Worm (Caenorhabditis elegans): ENCODE measurements around the gene lhfp-4.
A peak's percentile ranks its signal among the peaks of the same experiment; 100 is the strongest.

lhfp-4 gene

DNA sequence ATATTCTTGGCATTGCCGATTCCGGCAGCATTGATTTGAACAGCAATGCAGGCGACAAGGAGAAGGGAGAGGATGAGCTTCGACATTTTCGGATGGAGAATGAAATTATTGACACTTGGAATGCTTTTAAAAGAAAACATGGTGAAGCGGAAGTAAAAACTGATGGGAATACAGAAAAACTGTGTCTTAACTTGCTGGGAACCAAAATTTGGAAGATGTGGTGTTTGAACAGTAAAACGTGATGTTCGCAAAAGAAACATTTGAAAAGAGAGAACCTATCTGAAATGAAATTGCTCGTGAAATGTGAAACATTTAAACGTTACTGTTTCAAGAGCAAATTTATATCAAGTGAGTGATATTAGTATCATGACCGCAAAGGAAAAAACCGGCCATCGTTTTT lies 10.7 kb upstream of the lhfp-4 start, which contains the start of gene F26D10.13:
TSS of gene F26D10.13 (minus strand) at position 101 of the 400 bp plus-strand sequence.
- TF ChIP-seq hnd-1 (tag; optimal IDR thresholded peaks at IDR 0.05) (no peak), pes-1 (GFP tag; IDR thresholded peaks at IDR 0.05) (no peak), flt-1 (GFP tag; IDR thresholded peaks at IDR 0.05) (no peak), tra-4 (tag; optimal IDR thresholded peaks at IDR 0.05) (no peak), ets-7 (tag; optimal IDR thresholded peaks at IDR 0.05) (no peak), ceh-36 (tag; optimal IDR thresholded peaks at IDR 0.05) (no peak), sea-1 (GFP tag; conservative IDR thresholded peaks at IDR 0.05) (no peak), scrt-1 (GFP tag; IDR thresholded peaks at IDR 0.05) (no peak), ceh-13 (GFP tag; optimal IDR thresholded peaks at IDR 0.05) (no peak), hmg-4 (GFP tag; optimal IDR thresholded peaks at IDR 0.05) (no peak)

DNA sequence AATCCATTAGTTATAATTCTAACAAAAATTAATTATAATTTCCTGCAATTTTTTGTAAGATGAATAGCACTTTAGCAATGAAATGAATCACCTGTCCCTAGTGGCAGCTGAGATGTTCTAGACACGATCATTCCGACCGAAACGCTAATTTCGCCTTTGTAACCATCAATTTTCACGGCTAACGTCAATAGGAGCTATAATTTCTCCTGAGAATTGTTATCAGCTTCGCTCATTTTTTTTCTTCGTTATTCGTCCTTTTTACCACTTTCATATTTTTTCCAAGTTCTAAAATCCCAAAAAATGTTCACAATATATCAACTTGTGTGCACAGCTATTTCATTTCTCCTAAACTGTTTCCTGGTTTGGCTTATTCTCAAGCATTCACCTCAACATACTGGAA lies 10.1 kb upstream of the lhfp-4 start, which contains the start of gene str-187:
TSS of gene str-187 (plus strand) at position 301 of the 400 bp plus-strand sequence.
- TF ChIP-seq tra-4 (tag; optimal IDR thresholded peaks at IDR 0.05) (no peak), ama-1 (optimal IDR thresholded peaks at IDR 0.05) (no peak), ceh-36 (tag; optimal IDR thresholded peaks at IDR 0.05) (no peak), sea-1 (GFP tag; conservative IDR thresholded peaks at IDR 0.05) (no peak), ceh-13 (GFP tag; optimal IDR thresholded peaks at IDR 0.05) (no peak), pes-1 (GFP tag; IDR thresholded peaks at IDR 0.05) (no peak), ets-7 (tag; optimal IDR thresholded peaks at IDR 0.05) (no peak), aly-1 (tag; optimal IDR thresholded peaks at IDR 0.05) (no peak), F13C5.2 (tag; optimal IDR thresholded peaks at IDR 0.05) (no peak), hmg-4 (GFP tag; optimal IDR thresholded peaks at IDR 0.05) (no peak), tbx-11 (GFP tag; IDR thresholded peaks at IDR 0.05) (no peak), scrt-1 (GFP tag; IDR thresholded peaks at IDR 0.05) (no peak)

DNA sequence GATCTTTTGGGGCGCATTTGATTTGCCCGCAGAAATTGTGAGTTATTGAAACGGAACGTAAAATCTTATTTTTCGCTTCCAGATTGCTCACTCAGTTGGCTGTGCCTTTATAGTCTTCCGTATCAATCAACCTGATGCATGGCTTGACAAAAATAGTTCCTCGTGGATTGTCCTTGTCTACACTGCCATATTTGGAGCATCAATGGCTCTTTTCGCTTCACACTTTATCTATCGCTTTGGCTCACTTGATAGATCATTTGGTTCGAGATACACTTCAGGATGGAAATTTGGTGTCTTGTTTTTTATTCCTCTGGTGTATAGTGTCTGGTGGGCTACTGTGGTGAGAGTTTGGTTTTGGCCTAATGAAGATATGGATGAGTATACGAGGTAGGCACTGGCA lies 9.7 kb upstream of the lhfp-4 start:
- no peak for TF ChIP-seq tbx-37 (GFP tag; conservative IDR thresholded peaks at IDR 0.05)

DNA sequence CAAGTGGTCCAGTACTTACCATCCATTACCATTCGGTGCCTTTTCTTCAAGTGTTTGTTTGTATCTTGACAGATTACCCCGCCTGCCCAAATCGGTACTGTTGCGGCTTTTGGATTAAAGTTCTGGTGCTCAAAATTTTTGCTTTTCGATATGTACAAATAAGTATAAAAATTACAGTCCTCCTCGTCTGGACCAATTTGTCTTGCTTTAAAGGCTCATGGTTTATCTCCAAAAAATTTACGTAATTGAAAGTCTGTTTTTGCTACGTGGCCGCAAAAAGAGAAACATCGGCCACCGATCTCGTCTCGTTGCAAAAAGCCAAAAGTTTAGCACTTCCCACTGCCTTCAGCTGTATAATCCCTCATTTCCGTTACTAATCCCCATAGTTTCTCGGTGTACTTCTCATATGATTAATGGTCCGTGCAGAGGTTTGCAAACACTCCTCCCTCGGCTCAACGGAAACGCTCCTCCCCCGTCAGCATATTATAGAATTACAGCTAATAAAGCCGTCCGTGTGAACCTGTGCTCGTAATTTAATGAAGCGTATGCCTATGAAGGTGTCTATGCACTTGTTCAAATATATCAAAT lies 8.0 kb upstream of the lhfp-4 start:
- TF ChIP-seq tra-4 (tag; optimal IDR thresholded peaks at IDR 0.05) (no peak), ceh-36 (tag; optimal IDR thresholded peaks at IDR 0.05) (peak; percentile 49), tbx-11 (GFP tag; IDR thresholded peaks at IDR 0.05) (no peak), ama-1 (optimal IDR thresholded peaks at IDR 0.05) (no peak)

DNA sequence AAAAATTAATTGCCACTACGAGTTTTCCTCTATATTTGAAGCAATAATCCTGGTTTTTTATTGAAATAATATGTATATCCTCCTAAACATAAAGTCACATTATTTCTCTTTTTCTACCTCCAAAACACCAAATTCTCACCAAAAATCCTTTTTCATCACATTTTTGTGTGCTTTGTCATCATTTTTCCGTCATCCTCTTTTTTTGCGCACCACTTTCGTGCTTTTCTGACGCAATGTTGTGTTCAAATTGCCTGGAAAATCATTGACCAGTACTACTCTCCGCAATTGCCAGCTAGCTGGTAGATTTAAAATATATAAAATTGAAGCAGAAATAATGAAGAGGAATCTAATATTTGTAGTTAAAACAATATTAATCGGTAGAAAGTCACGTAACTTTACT lies 7.3 kb upstream of the lhfp-4 start:
- no peak for TF ChIP-seq scrt-1 (GFP tag; IDR thresholded peaks at IDR 0.05)
- TF ChIP-seq hmbx-1 (tag; optimal IDR thresholded peaks at IDR 0.05) = no peak
- no peak for TF ChIP-seq tbx-11 (GFP tag; IDR thresholded peaks at IDR 0.05)
- TF ChIP-seq ceh-36 (tag; optimal IDR thresholded peaks at IDR 0.05) = no peak
- no peak for TF ChIP-seq hmg-4 (GFP tag; optimal IDR thresholded peaks at IDR 0.05)
- no peak for TF ChIP-seq F13C5.2 (tag; optimal IDR thresholded peaks at IDR 0.05)

DNA sequence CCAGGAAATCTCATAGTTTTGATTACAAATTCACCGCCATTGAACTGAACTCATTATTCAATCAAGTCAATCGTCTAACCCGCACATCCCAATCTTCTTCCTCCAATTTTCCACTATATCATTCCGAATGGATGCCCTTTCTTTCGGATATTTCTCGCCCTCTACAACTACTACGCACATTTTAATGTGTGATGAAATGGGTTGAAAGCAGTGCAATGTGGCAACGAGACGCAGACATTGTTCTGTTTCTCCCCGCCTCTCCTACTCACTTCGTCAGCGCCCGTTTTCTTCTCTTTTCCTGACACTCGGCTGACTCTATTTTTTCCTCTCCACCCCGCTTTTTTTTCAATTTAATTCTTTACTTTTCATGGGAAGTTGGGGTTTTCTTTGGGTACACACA lies 6.8 kb upstream of the lhfp-4 start:
- TF ChIP-seq aly-1 (tag; optimal IDR thresholded peaks at IDR 0.05) (no peak), F13C5.2 (tag; optimal IDR thresholded peaks at IDR 0.05) (peak; percentile 12), hmg-4 (GFP tag; optimal IDR thresholded peaks at IDR 0.05) (peak; percentile 49), hmbx-1 (tag; optimal IDR thresholded peaks at IDR 0.05) (no peak), ama-1 (optimal IDR thresholded peaks at IDR 0.05) (no peak)

DNA sequence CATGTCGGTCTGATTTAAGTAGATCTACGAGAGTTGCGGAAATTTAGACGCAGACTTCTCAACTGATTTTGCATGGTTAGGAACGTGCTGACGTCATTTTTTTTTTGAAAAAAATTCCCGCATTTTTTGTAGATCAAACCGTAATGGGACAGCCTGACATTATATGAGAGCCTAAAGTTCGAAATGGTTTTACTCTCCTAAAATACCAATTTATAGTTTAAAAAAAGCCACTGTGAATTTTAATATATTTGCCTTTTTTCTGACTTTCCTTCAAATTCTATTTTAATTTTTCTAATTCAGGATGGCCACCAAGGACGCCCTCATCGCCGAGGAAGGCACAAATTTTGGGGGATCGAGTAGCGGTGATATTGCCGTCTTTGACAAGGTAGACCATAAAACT lies 6.3 kb upstream of the lhfp-4 start, which contains the start of gene atgp-1:
TSS of gene atgp-1 (plus strand) at position 301 of the 400 bp plus-strand sequence.
- no peak for TF ChIP-seq aly-1 (tag; optimal IDR thresholded peaks at IDR 0.05)

DNA sequence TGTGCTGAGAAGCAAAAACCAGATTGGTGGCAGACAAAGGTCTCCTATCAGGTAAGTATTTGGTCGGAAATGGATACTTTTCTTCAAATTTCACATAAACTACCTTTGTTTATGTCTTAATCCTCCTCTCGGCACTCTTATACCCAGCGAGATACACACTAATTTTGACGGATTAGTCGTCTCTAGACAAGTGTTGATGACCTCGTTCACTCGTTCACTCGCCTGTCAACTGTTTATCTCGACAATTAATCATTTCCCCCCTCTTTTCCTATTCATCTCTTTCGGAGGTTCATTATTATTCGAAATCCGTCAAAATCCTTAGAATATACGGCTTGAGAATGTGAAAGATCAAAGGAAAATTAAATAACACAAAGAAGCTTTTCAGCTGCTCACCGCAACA lies 5.7 kb upstream of the lhfp-4 start:
- no peak for TF ChIP-seq B0310.2 (tag; optimal IDR thresholded peaks at IDR 0.05)
- no peak for TF ChIP-seq tbx-37 (GFP tag; conservative IDR thresholded peaks at IDR 0.05)
- TF ChIP-seq hnd-1 (tag; optimal IDR thresholded peaks at IDR 0.05) = no peak
- TF ChIP-seq ceh-36 (tag; optimal IDR thresholded peaks at IDR 0.05) = peak; percentile 20

DNA sequence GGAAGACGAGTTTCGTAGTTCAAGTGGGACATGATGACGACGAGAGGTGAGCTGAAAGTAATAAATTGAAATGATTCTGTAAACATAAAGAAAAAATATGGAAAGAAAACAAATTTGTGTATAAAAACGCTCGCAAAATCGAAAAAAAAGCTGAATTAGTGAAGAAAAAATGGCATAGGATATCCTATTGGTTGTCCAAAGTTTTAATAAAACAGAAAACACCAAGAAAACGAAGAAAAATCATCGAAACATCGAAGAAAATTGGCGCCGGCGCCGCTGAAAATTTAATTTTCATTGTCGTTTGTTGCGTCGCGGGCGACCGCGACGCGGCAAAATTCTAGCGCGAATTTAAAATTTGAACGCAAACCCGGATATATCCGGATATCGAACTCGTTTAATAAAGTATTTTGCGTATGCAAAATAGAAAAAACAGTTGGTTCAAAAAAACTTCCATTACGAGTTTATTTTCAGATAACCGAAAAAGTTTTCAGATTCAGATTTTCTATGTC lies 1.7 kb upstream of the lhfp-4 start, which contains the start of gene gln-5:
TSS of gene gln-5 (minus strand) at position 51 of the 509 bp plus-strand sequence.
- TF ChIP-seq ets-7 (tag; optimal IDR thresholded peaks at IDR 0.05) (no peak), hnd-1 (tag; optimal IDR thresholded peaks at IDR 0.05) (no peak), ceh-36 (tag; optimal IDR thresholded peaks at IDR 0.05) (no peak), tbx-37 (GFP tag; conservative IDR thresholded peaks at IDR 0.05) (no peak), B0310.2 (tag; optimal IDR thresholded peaks at IDR 0.05) (no peak), hmbx-1 (tag; optimal IDR thresholded peaks at IDR 0.05) (no peak), tbx-11 (GFP tag; IDR thresholded peaks at IDR 0.05) (no peak), scrt-1 (GFP tag; IDR thresholded peaks at IDR 0.05) (no peak), ceh-13 (GFP tag; optimal IDR thresholded peaks at IDR 0.05) (no peak), hmg-4 (GFP tag; optimal IDR thresholded peaks at IDR 0.05) (no peak), F13C5.2 (tag; optimal IDR thresholded peaks at IDR 0.05) (no peak), sea-1 (GFP tag; conservative IDR thresholded peaks at IDR 0.05) (no peak), pes-1 (GFP tag; IDR thresholded peaks at IDR 0.05) (no peak), flt-1 (GFP tag; IDR thresholded peaks at IDR 0.05) (no peak), ama-1 (optimal IDR thresholded peaks at IDR 0.05) (no peak), aly-1 (tag; optimal IDR thresholded peaks at IDR 0.05) (no peak), tra-4 (tag; optimal IDR thresholded peaks at IDR 0.05) (no peak)
